Fruit fly (Drosophila melanogaster) whole organism, embryonic: ENCODE data around the gene lectin-37Da.

Experiments
- Abd-B ChIP-seq: fragments of 200-800 bp; sonication (Bioruptor generic); optimal IDR thresholded peaks from 2 replicates; lab custom pipeline; 2018; ENCODE audit warnings: missing biosample characterization, mild to moderate bottlenecking, missing genetic modification characterization, moderate library complexity
- Bdp1 ChIP-seq: fragments of 200-800 bp; sonication (Bioruptor generic); optimal IDR thresholded peaks from 3 replicates; lab custom pipeline; 2016; ENCODE audit warnings: missing biosample characterization, missing genetic modification characterization
- Bgb ChIP-seq: fragments of 200-800 bp; sonication (Bioruptor generic); IDR thresholded peaks from 2 replicates; pipeline ENCODE4 v1.3.6; 2022; ENCODE audit warnings: missing biosample characterization, missing genetic modification characterization; ENCODE audit not compliant: partially characterized antibody
- CG10209 ChIP-seq: fragments of 200-800 bp; sonication (Bioruptor generic); optimal IDR thresholded peaks from 3 replicates; lab custom pipeline; 2017; ENCODE audit warnings: missing biosample characterization, mild to moderate bottlenecking, missing genetic modification characterization, missing genetic modification reagents
- CG10274 ChIP-seq: fragments of 200-800 bp; sonication (Bioruptor generic); optimal IDR thresholded peaks from 3 replicates; lab custom pipeline; 2017; ENCODE audit warnings: missing biosample characterization, mild to moderate bottlenecking, missing genetic modification characterization
- CG11504 ChIP-seq: fragments of 200-800 bp; sonication (Bioruptor generic); optimal IDR thresholded peaks from 3 replicates; lab custom pipeline; 2019; ENCODE audit warnings: missing biosample characterization, mild to moderate bottlenecking, missing genetic modification characterization, moderate library complexity
- CG11560 ChIP-seq: fragments of 200-800 bp; sonication (Bioruptor generic); IDR thresholded peaks from 3 replicates; pipeline ENCODE4 v1.3.6; 2022; ENCODE audit warnings: missing biosample characterization, missing genetic modification characterization
- CG1233 ChIP-seq: fragments of 200-800 bp; sonication (Bioruptor generic); optimal IDR thresholded peaks from 4 replicates; lab custom pipeline; 2018; ENCODE audit warnings: missing biosample characterization, mild to moderate bottlenecking, missing genetic modification characterization
- CG12391 ChIP-seq: fragments of 200-800 bp; sonication (Bioruptor generic); optimal IDR thresholded peaks from 3 replicates; lab custom pipeline; 2018; ENCODE audit warnings: missing biosample characterization, mild to moderate bottlenecking, missing genetic modification characterization, moderate library complexity
- CG13894 ChIP-seq: fragments of 200-800 bp; sonication (Bioruptor generic); optimal IDR thresholded peaks from 3 replicates; lab custom pipeline; 2018; ENCODE audit warnings: missing biosample characterization, mild to moderate bottlenecking, missing genetic modification characterization, moderate library complexity
- CG14441 ChIP-seq: fragments of 200-800 bp; sonication (Bioruptor generic); IDR thresholded peaks from 2 replicates; pipeline ENCODE4 v1.3.6; 2022; ENCODE audit warnings: missing biosample characterization, missing genetic modification characterization
- CG15011 ChIP-seq: fragments of 200-800 bp; sonication (Bioruptor generic); optimal IDR thresholded peaks from 3 replicates; lab custom pipeline; 2018; ENCODE audit warnings: missing biosample characterization, mild to moderate bottlenecking, missing genetic modification characterization
- CG15269 ChIP-seq: fragments of 200-800 bp; sonication (Bioruptor generic); optimal IDR thresholded peaks from 2 replicates; lab custom pipeline; 2018; ENCODE audit warnings: missing biosample characterization, mild to moderate bottlenecking, missing genetic modification characterization, moderate library complexity
- CG15514 ChIP-seq: fragments of 200-800 bp; sonication (Bioruptor generic); optimal IDR thresholded peaks from 3 replicates; lab custom pipeline; 2017; ENCODE audit warnings: missing biosample characterization, missing genetic modification characterization, mild to moderate bottlenecking, moderate library complexity, missing genetic modification reagents
- CG17829 ChIP-seq: fragments of 200-800 bp; optimal IDR thresholded peaks from 2 replicates; lab custom pipeline; 2019; ENCODE audit warnings: missing biosample characterization, mild to moderate bottlenecking, missing genetic modification characterization, moderate library complexity
- CG2712 ChIP-seq: fragments of 200-800 bp; optimal IDR thresholded peaks from 3 replicates; lab custom pipeline; 2019; ENCODE audit warnings: missing biosample characterization, mild to moderate bottlenecking, missing genetic modification characterization, moderate library complexity
- CG31388 ChIP-seq: fragments of 200-800 bp; sonication (Bioruptor generic); optimal IDR thresholded peaks from 2 replicates; lab custom pipeline; 2016; ENCODE audit warnings: missing biosample characterization, missing genetic modification characterization
- CG32772 ChIP-seq: fragments of 200-800 bp; sonication (Bioruptor generic); IDR thresholded peaks from 2 replicates; pipeline ENCODE4 v1.3.6; 2022; ENCODE audit warnings: missing biosample characterization, missing genetic modification characterization
- CG33557 ChIP-seq: fragments of 200-800 bp; sonication (Bioruptor generic); optimal IDR thresholded peaks from 2 replicates; lab custom pipeline; 2019; ENCODE audit warnings: missing biosample characterization, mild to moderate bottlenecking, missing genetic modification characterization, moderate library complexity
- CG4360 ChIP-seq: fragments of 200-800 bp; sonication (Bioruptor generic); IDR thresholded peaks from 2 replicates; pipeline ENCODE4 v1.3.6; 2022; ENCODE audit warnings: missing biosample characterization, missing genetic modification characterization
- CG6791 ChIP-seq: fragments of 200-800 bp; sonication (Bioruptor generic); IDR thresholded peaks from 3 replicates; pipeline ENCODE4 v1.3.6; 2022; ENCODE audit warnings: missing biosample characterization, missing genetic modification characterization; ENCODE audit not compliant: partially characterized antibody
- CG8478 ChIP-seq: fragments of >200 bp; optimal IDR thresholded peaks from 2 replicates; lab custom pipeline; 2018
- CG8765 ChIP-seq: fragments of 200-800 bp; sonication (Bioruptor generic); IDR thresholded peaks from 2 replicates; pipeline ENCODE4 v1.3.6; 2022; ENCODE audit warnings: missing biosample characterization, missing genetic modification characterization
- CG9797 ChIP-seq: fragments of 200-800 bp; sonication (Bioruptor generic); optimal IDR thresholded peaks from 3 replicates; lab custom pipeline; 2018; ENCODE audit warnings: missing biosample characterization, mild to moderate bottlenecking, missing genetic modification characterization
- Dll ChIP-seq: fragments of 200-800 bp; sonication (Bioruptor generic); IDR thresholded peaks from 4 replicates; pipeline ENCODE4 v1.3.6; 2022; ENCODE audit warnings: missing biosample characterization, missing genetic modification characterization; ENCODE audit not compliant: partially characterized antibody
- Hr3 ChIP-seq: fragments of 200-800 bp; sonication (Bioruptor generic); optimal IDR thresholded peaks from 3 replicates; lab custom pipeline; 2016; ENCODE audit warnings: missing biosample characterization, missing genetic modification characterization
- Hr39 ChIP-seq: fragments of >200 bp; optimal IDR thresholded peaks from 2 replicates; lab custom pipeline; 2017
- PHDP ChIP-seq: fragments of 200-800 bp; sonication (Bioruptor generic); optimal IDR thresholded peaks from 3 replicates; lab custom pipeline; 2018; ENCODE audit warnings: missing biosample characterization, mild to moderate bottlenecking, missing genetic modification characterization, moderate library complexity
- Rx ChIP-seq: fragments of 200-800 bp; sonication (Bioruptor generic); IDR thresholded peaks from 2 replicates; pipeline ENCODE4 v1.3.6; 2022; ENCODE audit warnings: missing biosample characterization, missing genetic modification characterization
- Sin3A ChIP-seq: fragments of >200 bp; optimal IDR thresholded peaks from 2 replicates; lab custom pipeline; 2018
- abd-A ChIP-seq: fragments of 200-800 bp; sonication (Bioruptor generic); optimal IDR thresholded peaks from 3 replicates; lab custom pipeline; 2019; ENCODE audit warnings: missing biosample characterization, mild to moderate bottlenecking, missing genetic modification characterization, moderate library complexity
- cg ChIP-seq: fragments of 200-800 bp; sonication (Bioruptor generic); optimal IDR thresholded peaks from 3 replicates; lab custom pipeline; 2019; ENCODE audit warnings: missing biosample characterization, mild to moderate bottlenecking, missing genetic modification characterization, moderate library complexity
- ci ChIP-seq: fragments of 200-800 bp; sonication (Bioruptor generic); IDR thresholded peaks from 3 replicates; pipeline ENCODE4 v1.3.6; 2022; ENCODE audit warnings: missing biosample characterization, missing genetic modification characterization
- gce ChIP-seq: fragments of 200-800 bp; sonication (Bioruptor generic); IDR thresholded peaks from 3 replicates; pipeline ENCODE4 v1.3.6; 2022; ENCODE audit warnings: missing biosample characterization, missing genetic modification characterization
- gcm2 ChIP-seq: fragments of 200-800 bp; sonication (Bioruptor generic); optimal IDR thresholded peaks from 2 replicates; lab custom pipeline; 2016; ENCODE audit warnings: missing biosample characterization, missing genetic modification characterization
- gem ChIP-seq: fragments of 200-800 bp; sonication (Bioruptor generic); optimal IDR thresholded peaks from 2 replicates; lab custom pipeline; 2019; ENCODE audit warnings: missing biosample characterization, mild to moderate bottlenecking, missing genetic modification characterization, moderate library complexity
- grau ChIP-seq: fragments of 200-800 bp; optimal IDR thresholded peaks from 3 replicates; lab custom pipeline; 2019; ENCODE audit warnings: missing biosample characterization, mild to moderate bottlenecking, missing genetic modification characterization, moderate library complexity
- grn ChIP-seq: fragments of 200-800 bp; sonication (Bioruptor generic); optimal IDR thresholded peaks from 3 replicates; lab custom pipeline; 2017; ENCODE audit warnings: missing biosample characterization, missing genetic modification characterization
- gsb-n ChIP-seq: fragments of 200-800 bp; sonication (Bioruptor generic); optimal IDR thresholded peaks from 3 replicates; lab custom pipeline; 2018; ENCODE audit warnings: missing biosample characterization, mild to moderate bottlenecking, missing genetic modification characterization
- ken ChIP-seq: fragments of 200-800 bp; sonication (Bioruptor generic); IDR thresholded peaks from 3 replicates; pipeline ENCODE4 v1.3.6; 2022; ENCODE audit warnings: missing biosample characterization, missing genetic modification characterization
- knrl ChIP-seq: fragments of 200-800 bp; sonication (Bioruptor generic); IDR thresholded peaks from 3 replicates; pipeline ENCODE4 v1.3.6; 2022; ENCODE audit warnings: missing biosample characterization, missing genetic modification characterization; ENCODE audit not compliant: partially characterized antibody
- lola ChIP-seq, 3 experiments: fragments of >200 bp in 2 of 3; fragments of 200-800 bp in 1 of 3; sonication (Bioruptor generic) in 1 of 3; optimal IDR thresholded peaks; 2 replicates each; lab custom pipeline; 2017 to 2019; ENCODE audit warnings: missing biosample characterization in 3 of 3, missing genetic modification characterization in 3 of 3, mild to moderate bottlenecking in 1 of 3, moderate library complexity in 1 of 3
- pzg ChIP-seq: fragments of 200-800 bp; sonication (Bioruptor generic); optimal IDR thresholded peaks from 3 replicates; lab custom pipeline; 2018; ENCODE audit warnings: missing biosample characterization, mild to moderate bottlenecking, missing genetic modification characterization, moderate library complexity
- sens ChIP-seq: fragments of 200-800 bp; sonication (Bioruptor generic); peaks from one replicate; lab custom pipeline; 2016; ENCODE audit warnings: missing biosample characterization, missing genetic modification characterization
- seq ChIP-seq: fragments of 200-800 bp; sonication (Bioruptor generic); IDR thresholded peaks from 2 replicates; pipeline ENCODE4 v1.3.6; 2022; ENCODE audit warnings: missing biosample characterization, missing genetic modification characterization
- sim ChIP-seq: fragments of 200-800 bp; sonication (Bioruptor generic); IDR thresholded peaks from 2 replicates; pipeline ENCODE4 v1.3.6; 2022; ENCODE audit warnings: missing biosample characterization, missing genetic modification characterization
- sima ChIP-seq: fragments of 200-800 bp; sonication (Bioruptor generic); optimal IDR thresholded peaks from 2 replicates; lab custom pipeline; 2016; ENCODE audit warnings: missing biosample characterization, missing genetic modification characterization
- sna ChIP-seq: fragments of 200-800 bp; sonication (Bioruptor generic); IDR thresholded peaks from 2 replicates; pipeline ENCODE4 v1.3.6; 2022; ENCODE audit warnings: missing biosample characterization, missing genetic modification characterization; ENCODE audit not compliant: partially characterized antibody
- so ChIP-seq: fragments of 200-800 bp; sonication (Bioruptor generic); IDR thresholded peaks from 3 replicates; pipeline ENCODE4 v1.3.6; 2022; ENCODE audit warnings: missing biosample characterization, missing genetic modification characterization
- twi ChIP-seq: fragments of 200-800 bp; optimal IDR thresholded peaks from 2 replicates; lab custom pipeline; 2019; ENCODE audit warnings: missing biosample characterization, mild to moderate bottlenecking, missing genetic modification characterization, moderate library complexity
- tx ChIP-seq: fragments of 200-800 bp; sonication (Bioruptor generic); optimal IDR thresholded peaks from 2 replicates; lab custom pipeline; 2016; ENCODE audit warnings: missing biosample characterization, missing genetic modification characterization
- wor ChIP-seq: fragments of 200-800 bp; sonication (Bioruptor generic); IDR thresholded peaks from 2 replicates; pipeline ENCODE4 v1.3.6; 2022; ENCODE audit warnings: missing biosample characterization, missing genetic modification characterization

lectin-37Da gene

dm6 chr2L:19376145-19376544 lies 42.0 kb upstream of the lectin-37Da start (continued):
- peak; percentile 43 for TF ChIP-seq CG33557 (GFP tag; lab: Kevin White, UChicago)
- TF ChIP-seq gcm2 (GFP tag; lab: Kevin White, UChicago): no peak
- no peak for TF ChIP-seq Bdp1 (GFP tag; lab: Kevin White, UChicago)
- TF ChIP-seq grau (tag; lab: Kevin White, UChicago): peak; percentile 30
- TF ChIP-seq CG13894 (tag; lab: Kevin White, UChicago): no peak
- no peak for TF ChIP-seq Sin3A (lab: Kevin White, UChicago)
- no peak for TF ChIP-seq CG10209 (GFP tag; lab: Kevin White, UChicago)
- TF ChIP-seq CG4360 (GFP tag; lab: Robert Waterston, UW): no peak
- no peak for TF ChIP-seq PHDP (tag; lab: Kevin White, UChicago)
- TF ChIP-seq CG6791: no peak
- peak; percentile 71 for TF ChIP-seq CG2712
- TF ChIP-seq CG8478: no peak
- TF ChIP-seq CG15514: no peak
- TF ChIP-seq CG12391 (tag; lab: Kevin White, UChicago): peak; percentile 33
- no peak for TF ChIP-seq CG14441 (GFP tag; lab: Robert Waterston, UW)
- no peak for TF ChIP-seq CG15011
- no peak for TF ChIP-seq abd-A (tag; lab: Kevin White, UChicago)
- peak; percentile 76 for TF ChIP-seq sens
- TF ChIP-seq ken (GFP tag; lab: Robert Waterston, UW): peak; percentile 58; the same call in 2 of the 3 replicates
- no peak for TF ChIP-seq Abd-B
- no peak for TF ChIP-seq CG1233
- TF ChIP-seq sna: no peak
- 0 out of 2 replicates have a peak, but pooled peaks have one; percentile 33 for TF ChIP-seq sim
- TF ChIP-seq twi (tag; lab: Kevin White, UChicago): no peak
- TF ChIP-seq CG8765 (GFP tag; lab: Robert Waterston, UW): peak; percentile 8; the same call in 1 of the 2 replicates
- TF ChIP-seq sima (GFP tag; lab: Kevin White, UChicago): no peak
- TF ChIP-seq tx (GFP tag; lab: Kevin White, UChicago): no peak
- no peak for TF ChIP-seq CG9797 (GFP tag; lab: Kevin White, UChicago)
- TF ChIP-seq CG11504 (tag; lab: Kevin White, UChicago): peak; percentile 15
- no peak for TF ChIP-seq CG11560 (tag; lab: Robert Waterston, UW)
- TF ChIP-seq gce (GFP tag; lab: Robert Waterston, UW): no peak
- peak; percentile 34 for TF ChIP-seq gsb-n (tag; lab: Kevin White, UChicago)
- TF ChIP-seq ci (GFP tag; lab: Robert Waterston, UW): peak; percentile 76
- TF ChIP-seq Hr39: no peak
- no peak for TF ChIP-seq Dll (GFP tag; lab: Robert Waterston, UW)
- peak; percentile 55 for TF ChIP-seq gem (tag; lab: Kevin White, UChicago)
- TF ChIP-seq Hr3 (GFP tag; lab: Kevin White, UChicago): peak; percentile 2
- TF ChIP-seq wor (GFP tag; lab: Robert Waterston, UW): no peak
- 0 out of 3 replicates have a peak, but pooled peaks have one; percentile 37 for TF ChIP-seq so (GFP tag; lab: Robert Waterston, UW)
- no peak for TF ChIP-seq CG10274
- TF ChIP-seq seq: no peak
- TF ChIP-seq cg (GFP tag; lab: Kevin White, UChicago): no peak
- no peak for TF ChIP-seq CG31388 (GFP tag; lab: Kevin White, UChicago)
- no peak for TF ChIP-seq pzg (GFP tag; lab: Kevin White, UChicago)
- peak in 1 of 3 experiments; percentile 67 for TF ChIP-seq lola (GFP tag; optimal IDR thresholded peaks at IDR 0.05; lab: Kevin White, UChicago)
- no peak for TF ChIP-seq CG15269 (tag; lab: Kevin White, UChicago)
- TF ChIP-seq CG17829 (tag; lab: Kevin White, UChicago): peak; percentile 58
- no peak for TF ChIP-seq grn (GFP tag; lab: Kevin White, UChicago)
- no peak for TF ChIP-seq knrl (GFP tag; lab: Robert Waterston, UW)
- peak; percentile 14; the same call in 1 of the 2 replicates for TF ChIP-seq CG32772
- peak; percentile 17; the same call in 1 of the 2 replicates for TF ChIP-seq Rx (GFP tag; lab: Robert Waterston, UW)
- TF ChIP-seq Bgb (GFP tag; lab: Robert Waterston, UW): no peak
